Worm (Caenorhabditis elegans): ENCODE results near the gene T28C6.8.

T28C6.8 gene

ce11 chrIV:8786654-8787053, 43.9 kb downstream of the T28C6.8 start, which contains the start of gene C33D9.8:
TSS of gene C33D9.8 (minus strand) at chrIV:8786752.
- no peak for TF ChIP-seq B0310.2 (tag; optimal IDR thresholded peaks at IDR 0.05)

DNA sequence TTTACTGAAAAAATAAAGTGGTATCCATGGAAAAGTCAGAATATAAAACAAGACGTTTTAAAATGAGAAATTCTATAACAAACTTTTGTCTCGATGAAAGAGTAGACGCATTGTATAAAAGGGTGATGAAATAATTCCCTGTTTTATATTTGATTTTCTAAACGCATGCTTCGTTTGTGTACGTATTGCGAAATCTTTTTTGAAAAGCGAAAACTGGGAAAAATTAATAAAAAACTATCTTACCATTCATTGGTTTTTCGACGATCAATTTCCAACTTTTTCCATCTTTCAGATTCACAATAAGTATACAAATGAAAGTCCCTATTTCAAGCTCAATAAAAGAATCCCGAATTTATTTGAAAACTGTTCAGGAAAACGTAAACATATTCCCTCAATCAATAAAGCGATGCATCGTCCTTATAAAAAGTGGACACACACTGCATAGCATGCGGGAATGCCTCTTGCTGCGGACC, 45.6 kb downstream of the T28C6.8 start, which contains the start of gene C33D9.13:
Gene C33D9.13, minus strand, starts transcription at position 423 of the 473 bp plus-strand sequence.
- TF ChIP-seq ama-1 (optimal IDR thresholded peaks at IDR 0.05) (no peak), hnd-1 (tag; optimal IDR thresholded peaks at IDR 0.05) (no peak), sea-1 (GFP tag; conservative IDR thresholded peaks at IDR 0.05) (no peak), F13C5.2 (tag; optimal IDR thresholded peaks at IDR 0.05) (no peak), pes-1 (GFP tag; IDR thresholded peaks at IDR 0.05) (no peak), tra-4 (tag; optimal IDR thresholded peaks at IDR 0.05) (no peak), ets-7 (tag; optimal IDR thresholded peaks at IDR 0.05) (no peak), hmg-4 (GFP tag; optimal IDR thresholded peaks at IDR 0.05) (no peak), tbx-11 (GFP tag; IDR thresholded peaks at IDR 0.05) (no peak), scrt-1 (GFP tag; IDR thresholded peaks at IDR 0.05) (no peak), aly-1 (tag; optimal IDR thresholded peaks at IDR 0.05) (no peak), hmbx-1 (tag; optimal IDR thresholded peaks at IDR 0.05) (no peak), tbx-37 (GFP tag; conservative IDR thresholded peaks at IDR 0.05) (no peak)

DNA sequence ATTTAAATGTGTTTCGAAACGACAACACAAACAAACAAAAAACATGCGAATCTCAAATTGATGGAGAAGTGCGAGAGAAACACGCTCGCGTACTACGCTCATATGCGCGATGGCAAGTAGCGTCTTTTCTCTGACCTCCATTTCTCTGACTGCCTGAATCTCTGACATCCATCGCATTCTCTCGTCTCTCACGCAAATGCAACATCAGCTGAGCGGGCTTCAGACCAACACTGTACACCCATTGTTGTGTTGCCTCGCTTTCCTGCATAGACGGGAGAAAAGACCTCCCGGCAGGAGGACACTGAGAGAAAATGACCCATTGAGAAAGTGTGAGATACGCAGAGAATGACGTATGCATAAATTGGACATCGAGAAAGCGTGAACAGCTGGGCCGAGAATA, 48.4 kb downstream of the T28C6.8 start:
- no peak for TF ChIP-seq ets-7 (tag; optimal IDR thresholded peaks at IDR 0.05)
- no peak for TF ChIP-seq ama-1 (optimal IDR thresholded peaks at IDR 0.05)
- TF ChIP-seq tra-4 (tag; optimal IDR thresholded peaks at IDR 0.05) = no peak
- TF ChIP-seq hmg-4 (GFP tag; optimal IDR thresholded peaks at IDR 0.05) = peak; percentile 96
- 0 out of 2 replicates have a peak, but pooled peaks have one; percentile 6 for TF ChIP-seq flt-1 (GFP tag; IDR thresholded peaks at IDR 0.05)
- 0 out of 2 replicates have a peak, but pooled peaks have one; percentile 23 for TF ChIP-seq sea-1 (GFP tag; conservative IDR thresholded peaks at IDR 0.05)
- peak; percentile 35 for TF ChIP-seq aly-1 (tag; optimal IDR thresholded peaks at IDR 0.05)
- TF ChIP-seq tbx-11 (GFP tag; IDR thresholded peaks at IDR 0.05) = no peak
- peak; percentile 33 for TF ChIP-seq F13C5.2 (tag; optimal IDR thresholded peaks at IDR 0.05)
- no peak for TF ChIP-seq hnd-1 (tag; optimal IDR thresholded peaks at IDR 0.05)
- TF ChIP-seq scrt-1 (GFP tag; IDR thresholded peaks at IDR 0.05) = 0 out of 2 replicates have a peak, but pooled peaks have one; percentile 31
- TF ChIP-seq ceh-36 (tag; optimal IDR thresholded peaks at IDR 0.05) = no peak
- no peak for TF ChIP-seq hmbx-1 (tag; optimal IDR thresholded peaks at IDR 0.05)
- no peak for TF ChIP-seq B0310.2 (tag; optimal IDR thresholded peaks at IDR 0.05)
